Fruit fly (Drosophila melanogaster): ENCODE results near the gene obst-H.

dm6 chr3L:15493886-15494598, 35.0 kb downstream of the obst-H start:
- TF ChIP-seq usp (GFP tag; optimal IDR thresholded peaks at IDR 0.05) (no peak), Dll (optimal IDR thresholded peaks at IDR 0.05) (no peak), psq (optimal IDR thresholded peaks at IDR 0.05) (no peak), EcR (GFP tag; optimal IDR thresholded peaks at IDR 0.05) (no peak)
